Fruit fly (Drosophila melanogaster) whole organism, pupa: Measurements from ENCODE around the gene CG42353.

ENCODE experiments used
- CG13204 ChIP-seq: fragments of 200-800 bp; sonication (Bioruptor generic); optimal IDR thresholded peaks from 2 replicates; lab custom pipeline; 2018; ENCODE audit warnings: missing biosample characterization, mild to moderate bottlenecking, missing genetic modification characterization, moderate library complexity
- CG15710 ChIP-seq: fragments of 200-800 bp; sonication (Bioruptor generic); optimal IDR thresholded peaks from 2 replicates; lab custom pipeline; 2018; ENCODE audit warnings: missing biosample characterization, mild to moderate bottlenecking, missing genetic modification characterization, moderate library complexity
- CG32121 ChIP-seq: fragments of 200-800 bp; sonication (Bioruptor generic); IDR thresholded peaks from 2 replicates; pipeline ENCODE4 v1.3.6; 2022; ENCODE audit warnings: missing biosample characterization, missing genetic modification characterization
- CG8159 ChIP-seq: fragments of 200-800 bp; sonication (Bioruptor generic); optimal IDR thresholded peaks from 3 replicates; lab custom pipeline; 2018; ENCODE audit warnings: missing biosample characterization, mild to moderate bottlenecking, missing genetic modification characterization, moderate library complexity
- CG8301 ChIP-seq: fragments of 200-800 bp; sonication (Bioruptor generic); optimal IDR thresholded peaks from 2 replicates; lab custom pipeline; 2018; ENCODE audit warnings: missing biosample characterization, mild to moderate bottlenecking, missing genetic modification characterization
- D1 ChIP-seq: fragments of 200-800 bp; sonication (Bioruptor generic); optimal IDR thresholded peaks from 2 replicates; lab custom pipeline; 2018; ENCODE audit warnings: missing biosample characterization, mild to moderate bottlenecking, missing genetic modification characterization, moderate library complexity
- EcR ChIP-seq: fragments of 200-800 bp; sonication (Bioruptor generic); optimal IDR thresholded peaks from 3 replicates; lab custom pipeline; 2019; ENCODE audit warnings: missing biosample characterization, missing genetic modification characterization, mild to moderate bottlenecking, moderate library complexity, missing genetic modification reagents
- Pif1A ChIP-seq: fragments of 200-800 bp; sonication (Bioruptor generic); optimal IDR thresholded peaks from 3 replicates; lab custom pipeline; 2016; ENCODE audit warnings: missing biosample characterization, missing genetic modification characterization
- Pif1B ChIP-seq: fragments of 200-800 bp; sonication (Bioruptor generic); optimal IDR thresholded peaks from 3 replicates; lab custom pipeline; 2016; ENCODE audit warnings: missing biosample characterization, missing genetic modification characterization
- rn ChIP-seq: fragments of 200-800 bp; sonication (Bioruptor generic); IDR thresholded peaks from 2 replicates; pipeline ENCODE4 v1.3.6; 2022; ENCODE audit warnings: missing biosample characterization, missing genetic modification characterization

DNA sequence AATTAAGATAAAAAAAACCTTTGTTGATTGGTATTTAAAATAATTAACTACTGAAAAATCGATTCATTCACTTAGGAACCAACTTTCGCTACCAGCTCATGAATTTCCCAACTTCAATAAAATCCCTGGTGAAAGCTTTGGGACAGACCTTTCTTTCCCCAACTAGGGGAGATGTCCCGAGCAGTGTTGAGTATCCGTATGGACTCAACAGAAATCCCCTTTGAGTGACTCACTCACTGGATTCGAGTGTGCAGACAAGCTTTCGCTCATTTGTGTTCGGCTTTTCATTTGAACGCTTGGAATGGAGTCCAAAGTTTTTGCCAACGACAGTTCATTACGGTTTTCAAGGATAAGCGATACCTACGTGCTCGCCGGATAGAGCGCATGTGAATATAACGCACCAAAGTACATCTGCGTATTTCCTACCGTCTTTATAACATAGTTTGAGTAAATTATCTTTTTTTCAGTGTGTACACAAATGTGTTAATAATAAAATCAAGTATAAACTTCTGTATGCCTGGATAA, 41.3 kb downstream of the CG42353 start, which contains the start of gene dpr18:
- TF ChIP-seq Pif1A (GFP tag; lab: Kevin White, UChicago) (no peak), CG13204 (no peak), EcR (GFP tag; lab: Kevin White, UChicago) (no peak), Pif1B (GFP tag; lab: Kevin White, UChicago) (no peak), CG8159 (tag; lab: Kevin White, UChicago) (no peak), D1 (tag; lab: Kevin White, UChicago) (no peak), CG32121 (GFP tag; lab: Robert Waterston, UW) (no peak), CG8301 (no peak), CG15710 (tag; lab: Kevin White, UChicago) (no peak), rn (GFP tag; lab: Robert Waterston, UW) (no peak)
